Worm (Caenorhabditis elegans) whole organism, L2 larva: ENCODE results near the gene F09A5.2.

Source experiments
- blmp-1 ChIP-seq: sonication (generic microtip); optimal IDR thresholded peaks from 2 replicates; lab custom pipeline; 2017; ENCODE audit warnings: missing genetic modification characterization, mild to moderate bottlenecking, missing compliant biosample characterization, antibody characterized with exemption, moderate library complexity; ENCODE audit not compliant: insufficient read depth
- elt-3 ChIP-seq: sonication (generic microtip); optimal IDR thresholded peaks from 2 replicates; lab custom pipeline; 2017; ENCODE audit warnings: missing biosample characterization, missing genetic modification characterization
- lin-39 ChIP-seq: fragments of 150-350 bp; optimal IDR thresholded peaks from 2 replicates; lab custom pipeline; 2014; ENCODE audit warnings: missing biosample characterization, missing genetic modification reagents, missing genetic modification characterization
- mdl-1 ChIP-seq, 2 experiments: fragments of 150-350 bp in 1 of 2; sonication (generic microtip) in 1 of 2; optimal IDR thresholded peaks; 2 replicates each; lab custom pipeline; 2017; ENCODE audit warnings: missing biosample characterization in 2 of 2, missing genetic modification characterization in 2 of 2
- unc-39 ChIP-seq: fragments of 150-350 bp; optimal IDR thresholded peaks from 2 replicates; lab custom pipeline; 2014; ENCODE audit warnings: missing biosample characterization, missing genetic modification characterization

- no peak for TF ChIP-seq mdl-1 (tag; optimal IDR thresholded peaks at IDR 0.05; lab: Kevin White, UChicago)
- no peak for TF ChIP-seq lin-39 (tag; lab: Kevin White, UChicago)
- no peak for TF ChIP-seq elt-3 (tag; lab: Kevin White, UChicago)
- TF ChIP-seq unc-39, result no peak
- no peak for TF ChIP-seq blmp-1 (tag; lab: Kevin White, UChicago)
Observed at ce11 chrX:13091199-13091598, 43.7 kb upstream of the F09A5.2 start.
